Fruit fly (Drosophila melanogaster) whole organism, embryonic: Measurements from ENCODE around the gene CG43679.

Source experiments
- BEAF-32 ChIP-seq: fragments of 200-800 bp; sonication (Bioruptor generic); optimal IDR thresholded peaks from 3 replicates; lab custom pipeline; 2017; ENCODE audit warnings: missing biosample characterization, missing genetic modification characterization, mild to moderate bottlenecking, moderate library complexity, missing genetic modification reagents
- CG10543 ChIP-seq: fragments of 200-800 bp; sonication (Bioruptor generic); optimal IDR thresholded peaks from 3 replicates; lab custom pipeline; 2017; ENCODE audit warnings: missing biosample characterization, mild to moderate bottlenecking, missing genetic modification characterization, moderate library complexity
- CG10959 ChIP-seq: fragments of 200-800 bp; sonication (Bioruptor generic); IDR thresholded peaks from 2 replicates; pipeline ENCODE4 v1.3.6; 2022; ENCODE audit warnings: missing biosample characterization, missing genetic modification characterization
- CG11504 ChIP-seq: fragments of 200-800 bp; sonication (Bioruptor generic); optimal IDR thresholded peaks from 3 replicates; lab custom pipeline; 2019; ENCODE audit warnings: missing biosample characterization, mild to moderate bottlenecking, missing genetic modification characterization, moderate library complexity
- CG11723 ChIP-seq: fragments of 200-800 bp; sonication (Bioruptor generic); optimal IDR thresholded peaks from 2 replicates; lab custom pipeline; 2017; ENCODE audit warnings: missing biosample characterization, mild to moderate bottlenecking, missing genetic modification characterization
- CG12104 ChIP-seq: fragments of 200-800 bp; sonication (Bioruptor generic); optimal IDR thresholded peaks from 3 replicates; lab custom pipeline; 2016; ENCODE audit warnings: missing biosample characterization, missing genetic modification characterization
- CG12155 ChIP-seq: fragments of 200-800 bp; sonication (Bioruptor generic); optimal IDR thresholded peaks from 3 replicates; lab custom pipeline; 2016; ENCODE audit warnings: missing biosample characterization, missing genetic modification characterization
- CG13424 ChIP-seq: fragments of 200-800 bp; sonication (Bioruptor generic); optimal IDR thresholded peaks from 2 replicates; lab custom pipeline; 2019; ENCODE audit warnings: missing biosample characterization, mild to moderate bottlenecking, missing genetic modification characterization, moderate library complexity
- CG13624 ChIP-seq: fragments of 200-800 bp; sonication (Bioruptor generic); optimal IDR thresholded peaks from 2 replicates; lab custom pipeline; 2016; ENCODE audit warnings: missing biosample characterization, missing genetic modification characterization
- CG15601 ChIP-seq: fragments of 200-800 bp; sonication (Bioruptor generic); optimal IDR thresholded peaks from 3 replicates; lab custom pipeline; 2019; ENCODE audit warnings: missing biosample characterization, mild to moderate bottlenecking, missing genetic modification characterization, moderate library complexity
- CG17186 ChIP-seq: fragments of 200-800 bp; sonication (Bioruptor generic); optimal IDR thresholded peaks from 3 replicates; lab custom pipeline; 2017; ENCODE audit warnings: missing biosample characterization, missing genetic modification reagents, missing genetic modification characterization
- CG2120 ChIP-seq: fragments of 200-800 bp; sonication (Bioruptor generic); optimal IDR thresholded peaks from 3 replicates; lab custom pipeline; 2016; ENCODE audit warnings: missing biosample characterization, missing genetic modification characterization
- CG33557 ChIP-seq: fragments of 200-800 bp; sonication (Bioruptor generic); optimal IDR thresholded peaks from 2 replicates; lab custom pipeline; 2019; ENCODE audit warnings: missing biosample characterization, mild to moderate bottlenecking, missing genetic modification characterization, moderate library complexity
- CG6689 ChIP-seq: fragments of 200-800 bp; sonication (Bioruptor generic); IDR thresholded peaks from 2 replicates; pipeline ENCODE4 v1.3.6; 2022; ENCODE audit warnings: missing biosample characterization, missing genetic modification characterization
- CG8281 ChIP-seq: fragments of 200-800 bp; sonication (Bioruptor generic); optimal IDR thresholded peaks from 2 replicates; lab custom pipeline; 2018; ENCODE audit warnings: missing biosample characterization, mild to moderate bottlenecking, missing genetic modification characterization, moderate library complexity
- CG9609 ChIP-seq: fragments of 200-800 bp; sonication (Bioruptor generic); optimal IDR thresholded peaks from 3 replicates; lab custom pipeline; 2016; ENCODE audit warnings: missing biosample characterization, missing genetic modification characterization
- CG9727 ChIP-seq: fragments of 200-800 bp; sonication (Bioruptor generic); optimal IDR thresholded peaks from 3 replicates; lab custom pipeline; 2017; ENCODE audit warnings: missing biosample characterization, mild to moderate bottlenecking, missing genetic modification characterization
- CkIIα-i1 ChIP-seq: fragments of 200-800 bp; sonication (Bioruptor generic); IDR thresholded peaks from 2 replicates; pipeline ENCODE4 v1.3.6; 2022; ENCODE audit warnings: missing biosample characterization, missing genetic modification characterization
- D19A ChIP-seq: fragments of 200-800 bp; optimal IDR thresholded peaks from 3 replicates; lab custom pipeline; 2019; ENCODE audit warnings: missing biosample characterization, mild to moderate bottlenecking, missing genetic modification characterization, moderate library complexity
- Fer1 ChIP-seq: fragments of 200-800 bp; sonication (Bioruptor generic); optimal IDR thresholded peaks from 2 replicates; lab custom pipeline; 2017; ENCODE audit warnings: missing biosample characterization, mild to moderate bottlenecking, missing genetic modification characterization
- Lim3 ChIP-seq: fragments of 200-800 bp; sonication (Bioruptor generic); IDR thresholded peaks from 2 replicates; pipeline ENCODE4 v1.3.6; 2022; ENCODE audit warnings: missing biosample characterization, missing genetic modification characterization
- Meics ChIP-seq: fragments of 200-800 bp; sonication (Bioruptor generic); optimal IDR thresholded peaks from 2 replicates; lab custom pipeline; 2017; ENCODE audit warnings: missing biosample characterization, mild to moderate bottlenecking, missing genetic modification characterization
- Sox100B ChIP-seq: fragments of 200-800 bp; sonication (Bioruptor generic); optimal IDR thresholded peaks from 3 replicates; lab custom pipeline; 2018; ENCODE audit warnings: missing biosample characterization, mild to moderate bottlenecking, missing genetic modification characterization
- Sox102F ChIP-seq: fragments of 200-800 bp; sonication (Bioruptor generic); optimal IDR thresholded peaks from 2 replicates; lab custom pipeline; 2018; ENCODE audit warnings: missing biosample characterization, mild to moderate bottlenecking, missing genetic modification characterization, moderate library complexity
- Ssrp ChIP-seq: fragments of 200-800 bp; sonication (Bioruptor generic); optimal IDR thresholded peaks from 2 replicates; lab custom pipeline; 2018; ENCODE audit warnings: missing biosample characterization, mild to moderate bottlenecking, missing genetic modification characterization, moderate library complexity
- Trl ChIP-seq, 3 experiments: fragments of >200 bp in 2 of 3; fragments of 200-800 bp in 1 of 3; sonication (Bioruptor generic) in 1 of 3; optimal IDR thresholded peaks; 2 replicates in 1 of 3; 3 replicates in 2 of 3; lab custom pipeline; 2016 to 2017; ENCODE audit warnings: missing biosample characterization in 1 of 3, missing genetic modification characterization in 1 of 3
- chinmo ChIP-seq: fragments of 200-800 bp; sonication (Bioruptor generic); IDR thresholded peaks from 4 replicates; pipeline ENCODE4 v1.3.6; 2022; ENCODE audit warnings: missing biosample characterization, missing genetic modification characterization; ENCODE audit not compliant: partially characterized antibody
- chm ChIP-seq: fragments of 200-800 bp; sonication (Bioruptor generic); IDR thresholded peaks from 2 replicates; pipeline ENCODE4 v1.3.6; 2022; ENCODE audit warnings: missing biosample characterization, missing genetic modification characterization
- ems ChIP-seq: fragments of 200-800 bp; sonication (Bioruptor generic); optimal IDR thresholded peaks from 3 replicates; lab custom pipeline; 2016; ENCODE audit warnings: missing biosample characterization, missing genetic modification characterization
- gem ChIP-seq: fragments of 200-800 bp; sonication (Bioruptor generic); optimal IDR thresholded peaks from 2 replicates; lab custom pipeline; 2019; ENCODE audit warnings: missing biosample characterization, mild to moderate bottlenecking, missing genetic modification characterization, moderate library complexity
- hkb ChIP-seq, 2 experiments: fragments of 200-800 bp in 1 of 2; fragments of >200 bp in 1 of 2; sonication (Bioruptor generic) in 1 of 2; IDR thresholded peaks in 1 of 2; optimal IDR thresholded peaks in 1 of 2; 2 replicates each; pipeline versions ENCODE4 v1.3.6 to Lab custom; 2017 to 2022; ENCODE audit warnings: missing biosample characterization in 1 of 2, missing genetic modification characterization in 1 of 2
- ind ChIP-seq: fragments of 200-800 bp; sonication (Bioruptor generic); optimal IDR thresholded peaks from 3 replicates; lab custom pipeline; 2016; ENCODE audit warnings: missing biosample characterization, missing genetic modification characterization
- lab ChIP-seq: fragments of 200-800 bp; sonication (Bioruptor generic); optimal IDR thresholded peaks from 3 replicates; lab custom pipeline; 2017; ENCODE audit warnings: missing biosample characterization, missing genetic modification characterization, mild to moderate bottlenecking, moderate library complexity, missing genetic modification reagents
- mirr ChIP-seq: fragments of 200-800 bp; sonication (Bioruptor generic); optimal IDR thresholded peaks from 3 replicates; lab custom pipeline; 2018; ENCODE audit warnings: missing biosample characterization, mild to moderate bottlenecking, missing genetic modification characterization
- otp ChIP-seq: fragments of 200-800 bp; sonication (Bioruptor generic); IDR thresholded peaks from 3 replicates; pipeline ENCODE4, ENCODE4 v1.3.6; 2022; ENCODE audit warnings: missing biosample characterization, missing genetic modification characterization
- row ChIP-seq: fragments of 200-800 bp; sonication (Bioruptor generic); IDR thresholded peaks from 3 replicates; pipeline ENCODE4 v1.3.6; 2022; ENCODE audit warnings: missing biosample characterization, missing genetic modification characterization
- scrt ChIP-seq: fragments of 200-800 bp; sonication (Bioruptor generic); optimal IDR thresholded peaks from 2 replicates; lab custom pipeline; 2018; ENCODE audit warnings: missing biosample characterization, mild to moderate bottlenecking, missing genetic modification characterization, moderate library complexity
- yki ChIP-seq: fragments of >200 bp; optimal IDR thresholded peaks from 3 replicates; lab custom pipeline; 2018

CG43679 gene

DNA sequence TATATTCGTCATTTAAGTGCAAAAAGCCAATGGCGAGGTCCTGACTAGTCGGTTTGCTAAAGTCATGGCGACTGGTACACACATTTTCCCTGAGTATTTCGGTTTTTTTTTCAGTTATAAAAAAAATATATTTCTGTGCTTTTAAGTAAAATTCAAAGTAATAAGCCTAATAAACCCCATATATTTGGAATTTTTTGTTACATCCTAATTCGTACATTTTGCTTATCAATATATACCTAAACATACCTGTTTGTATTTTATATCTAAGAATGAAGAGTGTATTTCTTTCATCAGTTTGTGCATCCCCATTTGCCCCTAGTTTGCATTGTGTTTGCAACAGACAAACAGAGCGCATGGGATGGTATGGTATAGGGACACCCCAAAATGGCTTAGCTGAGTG, 15.6 kb downstream of the CG43679 start (continued):
- TF ChIP-seq CG11504 (peak; percentile 32), yki (lab: Kevin White, UChicago) (no peak), CG12155 (no peak), mirr (GFP tag; lab: Kevin White, UChicago) (no peak), CG15601 (tag; lab: Kevin White, UChicago) (no peak), CkIIα-i1 (GFP tag; lab: Robert Waterston, UW) (no peak), Lim3 (GFP tag; lab: Robert Waterston, UW) (no peak), CG6689 (no peak), ems (GFP tag; lab: Kevin White, UChicago) (no peak), CG9727 (GFP tag; lab: Kevin White, UChicago) (peak; percentile 7), CG10959 (no peak), CG12104 (GFP tag; lab: Kevin White, UChicago) (no peak), BEAF-32 (no peak), chm (GFP tag; lab: Robert Waterston, UW) (no peak), ind (GFP tag; lab: Kevin White, UChicago) (peak; percentile 9), CG10543 (GFP tag; lab: Kevin White, UChicago) (no peak), CG2120 (peak; percentile 41), Fer1 (GFP tag; lab: Kevin White, UChicago) (peak; percentile 3), chinmo (GFP tag; lab: Robert Waterston, UW) (no peak), CG33557 (GFP tag; lab: Kevin White, UChicago) (no peak), row (GFP tag; lab: Robert Waterston, UW) (peak; percentile 41; the same call in 2 of the 3 replicates), CG8281 (tag; lab: Kevin White, UChicago) (no peak), Meics (GFP tag; lab: Kevin White, UChicago) (peak; percentile 39), Sox102F (no peak), CG17186 (GFP tag; lab: Kevin White, UChicago) (no peak), CG9609 (no peak), hkb (optimal IDR thresholded peaks at IDR 0.05; lab: Kevin White, UChicago) (no peak), hkb (GFP tag; IDR thresholded peaks at IDR 0.05; lab: Robert Waterston, UW) (no peak), gem (peak; percentile 31), otp (GFP tag; lab: Robert Waterston, UW) (no peak), D19A (tag; lab: Kevin White, UChicago) (peak; percentile 89), Sox100B (GFP tag; lab: Kevin White, UChicago) (no peak), Ssrp (tag; lab: Kevin White, UChicago) (no peak), lab (peak; percentile 5), CG13424 (tag; lab: Kevin White, UChicago) (no peak), CG11723 (GFP tag; lab: Kevin White, UChicago) (no peak)
- TF ChIP-seq, all 482 proteins: peak for 18

- TF ChIP-seq scrt (GFP tag; lab: Kevin White, UChicago) (peak; percentile 98), CG13624 (GFP tag; lab: Kevin White, UChicago) (no peak), Trl (optimal IDR thresholded peaks at IDR 0.05; lab: Kevin White, UChicago) (peak in 1 of 2 experiments; percentile 16), Trl (GFP tag; optimal IDR thresholded peaks at IDR 0.05; lab: Kevin White, UChicago) (no peak)
Observed at dm6 chr3L:15034714-15035076, 16.5 kb downstream of the CG43679 start.
